Worm (Caenorhabditis elegans): Measurements from ENCODE around the gene nhr-193.

The nhr-193 gene

ce11 chrV:16393728-16394127, 51.6 kb downstream of the nhr-193 start, which contains the start of gene srd-63:
Gene srd-63 (minus strand): TSS chrV:16393828.
- TF ChIP-seq lin-38 (GFP tag; IDR thresholded peaks at IDR 0.05) (no peak), unc-39 (tag; optimal IDR thresholded peaks at IDR 0.05) (no peak), R02D3.7 (tag; optimal IDR thresholded peaks at IDR 0.05) (no peak), ztf-11 (tag; optimal IDR thresholded peaks at IDR 0.05) (no peak), ceh-32 (tag; optimal IDR thresholded peaks at IDR 0.05; ENCODE audit: poor library complexity) (no peak), aly-2 (tag; optimal IDR thresholded peaks at IDR 0.05) (no peak), lsy-2 (tag; optimal IDR thresholded peaks at IDR 0.05) (no peak), ZK337.2 (GFP tag; IDR thresholded peaks at IDR 0.05) (no peak), dmd-8 (GFP tag; IDR thresholded peaks at IDR 0.05) (no peak), tra-1 (GFP tag; IDR thresholded peaks at IDR 0.05) (no peak), F44E2.7 (GFP tag; IDR thresholded peaks at IDR 0.05) (no peak), F26F4.8 (GFP tag; conservative IDR thresholded peaks at IDR 0.05) (no peak), hlh-30 (tag; optimal IDR thresholded peaks at IDR 0.05; ENCODE audit: insufficient read depth) (no peak), daf-16 (GFP tag; optimal IDR thresholded peaks at IDR 0.05) (no peak), daf-16 (tag; optimal IDR thresholded peaks at IDR 0.05) (no peak), ceh-28 (tag; optimal IDR thresholded peaks at IDR 0.05) (no peak), nhr-25 (tag; optimal IDR thresholded peaks at IDR 0.05; ENCODE audit: borderline replicate concordance, insufficient read depth) (no peak)

All from whole organism, L4 larva.